Worm (Caenorhabditis elegans) whole organism, young adult: ENCODE data around the gene ssq-3.

ENCODE experiments used
- B0019.2 ChIP-seq: fragments of 200-800 bp; sonication (Bioruptor generic); conservative IDR thresholded peaks from 2 replicates; pipeline ENCODE4 v1.3.6; 2022; ENCODE audit warnings: missing genetic modification reagents, missing genetic modification characterization, missing compliant biosample characterization
- B0035.1 ChIP-seq: sonication (generic microtip); optimal IDR thresholded peaks from 2 replicates; lab custom pipeline; 2016; ENCODE audit warnings: missing genetic modification characterization, mild to moderate bottlenecking, missing compliant biosample characterization, missing genotype, missing genetic modification reagents
- B0261.1 ChIP-seq: sonication (generic microtip); optimal IDR thresholded peaks from 2 replicates; lab custom pipeline; 2016; ENCODE audit warnings: mild to moderate bottlenecking, missing genetic modification characterization, moderate library complexity, missing compliant biosample characterization
- C06A6.2 ChIP-seq: fragments of 200-800 bp; sonication (Bioruptor generic); conservative IDR thresholded peaks from 2 replicates; pipeline ENCODE4 v1.3.6; 2022; ENCODE audit warnings: missing genetic modification characterization, missing compliant biosample characterization
- C17E4.6 ChIP-seq: fragments of 200-800 bp; sonication (Bioruptor generic); IDR thresholded peaks from 2 replicates; pipeline ENCODE4 v1.3.6; 2022; ENCODE audit warnings: missing genetic modification reagents, missing genetic modification characterization, missing compliant biosample characterization
- D2030.7 ChIP-seq: fragments of 200-800 bp; sonication (Bioruptor generic); IDR thresholded peaks from 2 replicates; pipeline ENCODE4 v1.3.6; 2022; ENCODE audit warnings: missing genetic modification reagents, missing genetic modification characterization, missing compliant biosample characterization
- F10E7.11 ChIP-seq: sonication (generic microtip); optimal IDR thresholded peaks from 2 replicates; lab custom pipeline; 2017; ENCODE audit warnings: mild to moderate bottlenecking, missing genetic modification characterization, moderate library complexity, missing compliant biosample characterization
- F23B12.7 ChIP-seq: sonication (generic microtip); optimal IDR thresholded peaks from 2 replicates; lab custom pipeline; 2017; ENCODE audit warnings: missing genetic modification characterization, mild to moderate bottlenecking, missing compliant biosample characterization, antibody characterized with exemption, moderate library complexity; ENCODE audit not compliant: insufficient read depth
- F33H1.4 ChIP-seq: fragments of 200-800 bp; sonication (Bioruptor generic); IDR thresholded peaks from 2 replicates; pipeline ENCODE4 v1.3.6; 2022; ENCODE audit warnings: missing genetic modification reagents, missing genetic modification characterization, missing compliant biosample characterization
- F39B2.1 ChIP-seq: fragments of 200-800 bp; sonication (Bioruptor generic); IDR thresholded peaks from 2 replicates; pipeline ENCODE4 v1.3.6; 2022; ENCODE audit warnings: missing genetic modification reagents, missing genetic modification characterization, missing compliant biosample characterization
- F52B5.7 ChIP-seq: sonication (generic microtip); optimal IDR thresholded peaks from 2 replicates; lab custom pipeline; 2016; ENCODE audit warnings: mild to moderate bottlenecking, missing genetic modification characterization, missing compliant biosample characterization
- F55B11.4 ChIP-seq: sonication (generic microtip); optimal IDR thresholded peaks from 2 replicates; lab custom pipeline; 2016; ENCODE audit warnings: missing compliant biosample characterization, missing genetic modification characterization, borderline replicate concordance; ENCODE audit not compliant: insufficient read depth
- F57C9.4 ChIP-seq: sonication (generic microtip); optimal IDR thresholded peaks from 2 replicates; lab custom pipeline; 2017; ENCODE audit warnings: mild to moderate bottlenecking, missing genetic modification characterization, missing compliant biosample characterization
- K12H6.12 ChIP-seq: fragments of 200-800 bp; sonication (Bioruptor generic); optimal IDR thresholded peaks from 2 replicates; lab custom pipeline; 2018; ENCODE audit warnings: mild to moderate bottlenecking, missing genetic modification characterization, missing compliant biosample characterization
- T07F8.4 ChIP-seq: sonication (generic microtip); optimal IDR thresholded peaks from 2 replicates; lab custom pipeline; 2016; ENCODE audit warnings: mild to moderate bottlenecking, missing genetic modification characterization, moderate library complexity, missing compliant biosample characterization
- Y53G8AR.9 ChIP-seq: fragments of 200-800 bp; sonication (Bioruptor generic); conservative IDR thresholded peaks from 2 replicates; pipeline ENCODE4 v1.3.6; 2022; ENCODE audit warnings: missing genetic modification reagents, missing genetic modification characterization, missing compliant biosample characterization
- Y56A3A.18 ChIP-seq: fragments of 200-800 bp; sonication (Bioruptor generic); IDR thresholded peaks from 2 replicates; pipeline ENCODE4 v1.3.6; 2022; ENCODE audit warnings: missing genetic modification reagents, missing genetic modification characterization, missing compliant biosample characterization
- ZK185.1 ChIP-seq: sonication (generic microtip); optimal IDR thresholded peaks from 2 replicates; lab custom pipeline; 2016; ENCODE audit warnings: mild to moderate bottlenecking, missing genetic modification characterization, missing compliant biosample characterization; ENCODE audit not compliant: poor library complexity, severe bottlenecking
- ama-1 ChIP-seq, 3 experiments: fragments of 150-350 bp in 1 of 3; sonication (generic microtip) in 2 of 3; optimal IDR thresholded peaks; 2 replicates each; lab custom pipeline; 2014 to 2018; ENCODE audit warnings: missing biosample characterization in 2 of 3, missing genetic modification characterization in 2 of 3, missing genetic modification reagents in 2 of 3
- atf-7 ChIP-seq: sonication (generic microtip); optimal IDR thresholded peaks from 2 replicates; lab custom pipeline; 2017; ENCODE audit warnings: mild to moderate bottlenecking, missing genetic modification characterization, missing compliant biosample characterization
- athp-1 ChIP-seq: sonication (generic microtip); optimal IDR thresholded peaks from 2 replicates; lab custom pipeline; 2017; ENCODE audit warnings: mild to moderate bottlenecking, missing genetic modification characterization, missing compliant biosample characterization
- attf-5 ChIP-seq: fragments of 200-800 bp; sonication (Bioruptor generic); optimal IDR thresholded peaks from 2 replicates; lab custom pipeline; 2018; ENCODE audit warnings: mild to moderate bottlenecking, missing genetic modification characterization, missing compliant biosample characterization
- cebp-1 ChIP-seq, 2 experiments: fragments of 200-800 bp in 1 of 2; sonication (Bioruptor generic) in 1 of 2; sonication (generic microtip) in 1 of 2; IDR thresholded peaks in 1 of 2; optimal IDR thresholded peaks in 1 of 2; 2 replicates each; pipeline versions ENCODE4 v1.3.6 to Lab custom; 2017 to 2022; ENCODE audit warnings: missing compliant biosample characterization in 2 of 2, missing genetic modification characterization in 2 of 2, mild to moderate bottlenecking in 1 of 2, missing genetic modification reagents in 1 of 2, moderate library complexity in 1 of 2
- cebp-2 ChIP-seq: fragments of 200-800 bp; sonication (Bioruptor generic); IDR thresholded peaks from 2 replicates; pipeline ENCODE4 v1.3.6; 2022; ENCODE audit warnings: missing genetic modification characterization, missing compliant biosample characterization
- ceh-27 ChIP-seq: fragments of 200-800 bp; sonication (Bioruptor generic); optimal IDR thresholded peaks from 2 replicates; lab custom pipeline; 2018; ENCODE audit warnings: mild to moderate bottlenecking, missing genetic modification characterization, moderate library complexity, missing compliant biosample characterization
- ceh-40 ChIP-seq: fragments of 200-800 bp; sonication (Bioruptor generic); IDR thresholded peaks from 2 replicates; pipeline ENCODE4 v1.3.6; 2022; ENCODE audit warnings: missing genetic modification characterization, missing compliant biosample characterization
- ceh-58 ChIP-seq: fragments of 200-800 bp; sonication (Bioruptor generic); IDR thresholded peaks from 2 replicates; pipeline ENCODE4 v1.3.6; 2022; ENCODE audit warnings: missing genetic modification characterization, missing compliant biosample characterization
- egl-18 ChIP-seq: fragments of 200-800 bp; sonication (Bioruptor generic); IDR thresholded peaks from 2 replicates; pipeline ENCODE4 v1.3.6; 2022; ENCODE audit warnings: missing genetic modification reagents, missing genetic modification characterization, missing compliant biosample characterization
- ets-4 ChIP-seq: fragments of 200-800 bp; sonication (Bioruptor generic); optimal IDR thresholded peaks from 2 replicates; lab custom pipeline; 2018; ENCODE audit warnings: mild to moderate bottlenecking, missing genetic modification characterization, missing compliant biosample characterization
- gei-17 ChIP-seq: fragments of 200-800 bp; sonication (Bioruptor generic); optimal IDR thresholded peaks from 2 replicates; lab custom pipeline; 2018; ENCODE audit warnings: mild to moderate bottlenecking, missing genetic modification characterization, missing compliant biosample characterization
- hlh-12 ChIP-seq: sonication (generic microtip); optimal IDR thresholded peaks from 2 replicates; lab custom pipeline; 2016; ENCODE audit warnings: missing genetic modification characterization, missing compliant biosample characterization
- hmg-1.2 ChIP-seq: fragments of 200-800 bp; sonication (Bioruptor generic); IDR thresholded peaks from 2 replicates; pipeline ENCODE4 v1.3.6; 2022; ENCODE audit warnings: missing genetic modification reagents, missing genetic modification characterization, missing compliant biosample characterization
- lin-40 ChIP-seq: sonication (generic microtip); optimal IDR thresholded peaks from 2 replicates; lab custom pipeline; 2016; ENCODE audit warnings: missing genetic modification characterization, mild to moderate bottlenecking, missing compliant biosample characterization, missing genotype, missing genetic modification reagents
- lin-54 ChIP-seq: fragments of 200-800 bp; sonication (Bioruptor generic); optimal IDR thresholded peaks from 2 replicates; lab custom pipeline; 2018; ENCODE audit warnings: mild to moderate bottlenecking, missing genetic modification characterization, missing compliant biosample characterization
- lir-1 ChIP-seq: fragments of 200-800 bp; sonication (Bioruptor generic); conservative IDR thresholded peaks from 2 replicates; pipeline ENCODE4 v1.3.6; 2022; ENCODE audit warnings: missing genetic modification reagents, missing genetic modification characterization, missing compliant biosample characterization
- madf-10 ChIP-seq: sonication (generic microtip); optimal IDR thresholded peaks from 2 replicates; lab custom pipeline; 2016; ENCODE audit warnings: mild to moderate bottlenecking, missing genetic modification characterization, missing compliant biosample characterization
- mcd-1 ChIP-seq: fragments of 200-800 bp; sonication (Bioruptor generic); IDR thresholded peaks from 2 replicates; pipeline ENCODE4 v1.3.6; 2022; ENCODE audit warnings: missing genetic modification reagents, missing genetic modification characterization, missing compliant biosample characterization
- mes-4 ChIP-seq: sonication (generic microtip); optimal IDR thresholded peaks from 2 replicates; lab custom pipeline; 2016; ENCODE audit warnings: missing genotype, missing genetic modification characterization, missing compliant biosample characterization
- mxl-1 ChIP-seq: sonication (generic microtip); optimal IDR thresholded peaks from 2 replicates; lab custom pipeline; 2016; ENCODE audit warnings: missing genetic modification characterization, missing compliant biosample characterization
- repo-1 ChIP-seq: sonication (generic microtip); optimal IDR thresholded peaks from 2 replicates; lab custom pipeline; 2017; ENCODE audit warnings: mild to moderate bottlenecking, missing genetic modification characterization, missing compliant biosample characterization
- rpc-1 ChIP-seq, 2 experiments: fragments of 150-350 bp in 1 of 2; sonication (generic microtip) in 1 of 2; optimal IDR thresholded peaks; 2 replicates each; lab custom pipeline; 2014 to 2018; ENCODE audit warnings: missing biosample characterization in 1 of 2, missing genetic modification characterization in 1 of 2, missing genetic modification reagents in 1 of 2, missing genotype in 1 of 2
- sdz-38 ChIP-seq: sonication (generic microtip); optimal IDR thresholded peaks from 2 replicates; lab custom pipeline; 2016; ENCODE audit warnings: missing genotype, missing genetic modification characterization, missing compliant biosample characterization
- somi-1 ChIP-seq: fragments of 200-800 bp; sonication (Bioruptor generic); optimal IDR thresholded peaks from 2 replicates; lab custom pipeline; 2018; ENCODE audit warnings: mild to moderate bottlenecking, missing genetic modification characterization, missing compliant biosample characterization
- zim-3 ChIP-seq: sonication (generic microtip); optimal IDR thresholded peaks from 2 replicates; lab custom pipeline; 2017; ENCODE audit warnings: mild to moderate bottlenecking, missing genetic modification characterization, moderate library complexity, missing compliant biosample characterization
- ztf-25 ChIP-seq: fragments of 200-800 bp; sonication (Bioruptor generic); IDR thresholded peaks from 2 replicates; pipeline ENCODE4 v1.3.6; 2022; ENCODE audit warnings: missing genetic modification reagents, missing genetic modification characterization, missing compliant biosample characterization
- ztf-26 ChIP-seq: sonication (generic microtip); optimal IDR thresholded peaks from 2 replicates; lab custom pipeline; 2017; ENCODE audit warnings: missing genetic modification characterization, missing compliant biosample characterization

Gene ssq-3

ce11 chrIV:7081214-7081613 is 30.2 kb upstream of the ssq-3 start, which contains the start of gene Y43B11AR.1:
Gene Y43B11AR.1 (plus strand): TSS chrIV:7081514.
- no peak for TF ChIP-seq C06A6.2 (GFP tag; lab: Robert Waterston, UW)
- TF ChIP-seq T07F8.4 (tag; lab: Kevin White, UChicago): no peak
- no peak for TF ChIP-seq D2030.7 (GFP tag; lab: Robert Waterston, UW)
- no peak for TF ChIP-seq repo-1
- no peak for TF ChIP-seq ets-4 (GFP tag; lab: Kevin White, UChicago)
- no peak for TF ChIP-seq F52B5.7 (tag; lab: Kevin White, UChicago)
- no peak for TF ChIP-seq B0035.1
- no peak for TF ChIP-seq mxl-1 (tag; lab: Kevin White, UChicago)
- TF ChIP-seq ama-1 (optimal IDR thresholded peaks at IDR 0.05; lab: Kevin White, UChicago): no peak
- no peak for TF ChIP-seq ama-1 (GFP tag; optimal IDR thresholded peaks at IDR 0.05; lab: Kevin White, UChicago)
- no peak for TF ChIP-seq sdz-38 (tag; lab: Kevin White, UChicago)
- TF ChIP-seq ceh-40 (GFP tag; lab: Robert Waterston, UW): no peak
- TF ChIP-seq F39B2.1 (GFP tag; lab: Robert Waterston, UW): no peak
- TF ChIP-seq hlh-12: no peak
- no peak for TF ChIP-seq Y56A3A.18 (GFP tag; lab: Robert Waterston, UW)
- TF ChIP-seq hmg-1.2 (GFP tag; lab: Robert Waterston, UW): no peak
- no peak for TF ChIP-seq F10E7.11 (tag; lab: Kevin White, UChicago)

ce11 chrIV:7083382-7083784 is 28.0 kb upstream of the ssq-3 start, which contains the start of gene Y43B11AR.3:
Gene Y43B11AR.3 (minus strand): TSS chrIV:7083716.
- TF ChIP-seq madf-10 (tag; lab: Kevin White, UChicago) (no peak), F23B12.7 (tag; lab: Kevin White, UChicago) (no peak), Y53G8AR.9 (GFP tag; lab: Robert Waterston, UW) (peak; percentile 94), F52B5.7 (tag; lab: Kevin White, UChicago) (peak; percentile 91), rpc-1 (optimal IDR thresholded peaks at IDR 0.05; lab: Kevin White, UChicago) (no peak), rpc-1 (tag; optimal IDR thresholded peaks at IDR 0.05; lab: Kevin White, UChicago) (peak; percentile 11), gei-17 (GFP tag; lab: Kevin White, UChicago) (no peak), B0019.2 (GFP tag; lab: Robert Waterston, UW) (peak; percentile 74; the same call in 1 of the 2 replicates), Y56A3A.18 (GFP tag; lab: Robert Waterston, UW) (no peak; the same call in none of the 2 replicates), K12H6.12 (no peak), cebp-2 (GFP tag; lab: Robert Waterston, UW) (peak; percentile 96), F33H1.4 (GFP tag; lab: Robert Waterston, UW) (peak; percentile 65), ceh-27 (peak; percentile 37), atf-7 (tag; lab: Kevin White, UChicago) (peak; percentile 59), athp-1 (tag; lab: Kevin White, UChicago) (peak; percentile 83), lir-1 (GFP tag; lab: Robert Waterston, UW) (0 out of 2 replicates have a peak, but pooled peaks have one; percentile 25), cebp-1 (GFP tag; IDR thresholded peaks at IDR 0.05; lab: Robert Waterston, UW) (no peak), cebp-1 (tag; optimal IDR thresholded peaks at IDR 0.05; lab: Kevin White, UChicago) (peak; percentile 73), C17E4.6 (GFP tag; lab: Robert Waterston, UW) (peak; percentile 83), mcd-1 (peak; percentile 68), ztf-25 (GFP tag; lab: Robert Waterston, UW) (peak; percentile 74; the same call in 1 of the 2 replicates), mes-4 (tag; lab: Kevin White, UChicago) (peak; percentile 74), somi-1 (GFP tag; lab: Kevin White, UChicago) (peak; percentile 1), F55B11.4 (tag; lab: Kevin White, UChicago) (no peak), repo-1 (peak; percentile 66), lin-40 (no peak), B0261.1 (tag; lab: Kevin White, UChicago) (peak; percentile 25), ZK185.1 (tag; lab: Kevin White, UChicago) (no peak), zim-3 (tag; lab: Kevin White, UChicago) (peak; percentile 63), ztf-26 (tag; lab: Kevin White, UChicago) (no peak), attf-5 (GFP tag; lab: Kevin White, UChicago) (peak; percentile 45), egl-18 (no peak), ceh-58 (GFP tag; lab: Robert Waterston, UW) (peak; percentile 90), F57C9.4 (tag; lab: Kevin White, UChicago) (no peak), lin-54 (GFP tag; lab: Kevin White, UChicago) (peak; percentile 86)
